Fruit fly (Drosophila melanogaster) whole organism, embryonic: ENCODE data around the gene Gyc89Da.

Experiments used
- B-H1 ChIP-seq: fragments of 200-800 bp; sonication (Bioruptor generic); IDR thresholded peaks from 3 replicates; pipeline ENCODE4 v1.3.6; 2022; ENCODE audit warnings: missing biosample characterization, missing genetic modification characterization
- CG10147 ChIP-seq: fragments of 200-800 bp; sonication (Bioruptor generic); optimal IDR thresholded peaks from 2 replicates; lab custom pipeline; 2019; ENCODE audit warnings: missing biosample characterization, mild to moderate bottlenecking, missing genetic modification characterization, moderate library complexity
- CG10543 ChIP-seq: fragments of 200-800 bp; sonication (Bioruptor generic); optimal IDR thresholded peaks from 3 replicates; lab custom pipeline; 2017; ENCODE audit warnings: missing biosample characterization, mild to moderate bottlenecking, missing genetic modification characterization, moderate library complexity
- CG11398 ChIP-seq: fragments of 200-800 bp; sonication (Bioruptor generic); optimal IDR thresholded peaks from 2 replicates; lab custom pipeline; 2016; ENCODE audit warnings: missing biosample characterization, missing genetic modification characterization
- CG1233 ChIP-seq: fragments of 200-800 bp; sonication (Bioruptor generic); optimal IDR thresholded peaks from 4 replicates; lab custom pipeline; 2018; ENCODE audit warnings: missing biosample characterization, mild to moderate bottlenecking, missing genetic modification characterization
- CG12659 ChIP-seq: fragments of 200-800 bp; sonication (Bioruptor generic); optimal IDR thresholded peaks from 3 replicates; lab custom pipeline; 2017; ENCODE audit warnings: mild to moderate bottlenecking, missing biosample characterization, missing genetic modification reagents, missing genetic modification characterization
- CG13894 ChIP-seq: fragments of 200-800 bp; sonication (Bioruptor generic); optimal IDR thresholded peaks from 3 replicates; lab custom pipeline; 2018; ENCODE audit warnings: missing biosample characterization, mild to moderate bottlenecking, missing genetic modification characterization, moderate library complexity
- CG14667 ChIP-seq: fragments of 200-800 bp; sonication (Bioruptor generic); IDR thresholded peaks from 2 replicates; pipeline ENCODE4 v1.3.6; 2022; ENCODE audit warnings: missing biosample characterization, missing genetic modification characterization
- CG1647 ChIP-seq: fragments of 200-800 bp; sonication (Bioruptor generic); optimal IDR thresholded peaks from 3 replicates; lab custom pipeline; 2016; ENCODE audit warnings: missing biosample characterization, missing genetic modification characterization
- CG5953 ChIP-seq: fragments of 200-800 bp; sonication (Bioruptor generic); IDR thresholded peaks from 2 replicates; pipeline ENCODE4 v1.3.6; 2022; ENCODE audit warnings: missing biosample characterization, missing genetic modification characterization
- CG6791 ChIP-seq: fragments of 200-800 bp; sonication (Bioruptor generic); IDR thresholded peaks from 3 replicates; pipeline ENCODE4 v1.3.6; 2022; ENCODE audit warnings: missing biosample characterization, missing genetic modification characterization; ENCODE audit not compliant: partially characterized antibody
- CG6813 ChIP-seq: fragments of 200-800 bp; sonication (Bioruptor generic); optimal IDR thresholded peaks from 2 replicates; lab custom pipeline; 2017; ENCODE audit warnings: missing biosample characterization, missing genetic modification characterization, mild to moderate bottlenecking, moderate library complexity, missing genetic modification reagents
- CG8478 ChIP-seq: fragments of >200 bp; optimal IDR thresholded peaks from 2 replicates; lab custom pipeline; 2018
- CG9437 ChIP-seq: fragments of 200-800 bp; sonication (Bioruptor generic); optimal IDR thresholded peaks from 2 replicates; lab custom pipeline; 2018; ENCODE audit warnings: missing biosample characterization, mild to moderate bottlenecking, missing genetic modification characterization
- CG9727 ChIP-seq: fragments of 200-800 bp; sonication (Bioruptor generic); optimal IDR thresholded peaks from 3 replicates; lab custom pipeline; 2017; ENCODE audit warnings: missing biosample characterization, mild to moderate bottlenecking, missing genetic modification characterization
- D19B ChIP-seq: fragments of 200-800 bp; sonication (Bioruptor generic); optimal IDR thresholded peaks from 2 replicates; lab custom pipeline; 2017; ENCODE audit warnings: missing biosample characterization, mild to moderate bottlenecking, missing genetic modification characterization
- Ets97D ChIP-seq: fragments of 200-800 bp; sonication (Bioruptor generic); optimal IDR thresholded peaks from 3 replicates; lab custom pipeline; 2016; ENCODE audit warnings: missing biosample characterization, missing genetic modification characterization
- Fer2 ChIP-seq: fragments of 200-800 bp; sonication (Bioruptor generic); optimal IDR thresholded peaks from 2 replicates; lab custom pipeline; 2018; ENCODE audit warnings: missing biosample characterization, mild to moderate bottlenecking, missing genetic modification characterization, moderate library complexity
- GATAe ChIP-seq: fragments of 200-800 bp; sonication (Bioruptor generic); conservative IDR thresholded peaks from 2 replicates; pipeline ENCODE4 v1.3.6; 2022; ENCODE audit warnings: missing biosample characterization, missing genetic modification characterization
- HLH3B ChIP-seq: fragments of 200-800 bp; sonication (Bioruptor generic); IDR thresholded peaks from 2 replicates; pipeline ENCODE4 v1.3.6; 2022; ENCODE audit warnings: missing biosample characterization, missing genetic modification characterization
- HLHmδ ChIP-seq: fragments of 200-800 bp; sonication (Bioruptor generic); optimal IDR thresholded peaks from 2 replicates; lab custom pipeline; 2018; ENCODE audit warnings: missing biosample characterization, mild to moderate bottlenecking, missing genetic modification characterization, moderate library complexity
- HmgD ChIP-seq: fragments of 200-800 bp; sonication (Bioruptor generic); optimal IDR thresholded peaks from 3 replicates; lab custom pipeline; 2016; ENCODE audit warnings: missing biosample characterization, missing genetic modification characterization
- Hmx ChIP-seq: fragments of 200-800 bp; sonication (Bioruptor generic); optimal IDR thresholded peaks from 2 replicates; lab custom pipeline; 2016; ENCODE audit warnings: missing biosample characterization, missing genetic modification characterization
- Lim3 ChIP-seq: fragments of 200-800 bp; sonication (Bioruptor generic); IDR thresholded peaks from 2 replicates; pipeline ENCODE4 v1.3.6; 2022; ENCODE audit warnings: missing biosample characterization, missing genetic modification characterization
- Mad ChIP-seq: fragments of 200-800 bp; sonication (Bioruptor generic); optimal IDR thresholded peaks from 2 replicates; lab custom pipeline; 2016; ENCODE audit warnings: missing biosample characterization, missing genetic modification characterization
- NC2α ChIP-seq: fragments of 200-800 bp; sonication (Bioruptor generic); optimal IDR thresholded peaks from 2 replicates; lab custom pipeline; 2016; ENCODE audit warnings: missing biosample characterization, missing genetic modification characterization
- NfI ChIP-seq: fragments of 200-800 bp; sonication (Bioruptor generic); optimal IDR thresholded peaks from 3 replicates; lab custom pipeline; 2018; ENCODE audit warnings: missing biosample characterization, mild to moderate bottlenecking, missing genetic modification characterization, moderate library complexity
- Oaz ChIP-seq: fragments of 200-800 bp; sonication (Bioruptor generic); IDR thresholded peaks from 2 replicates; pipeline ENCODE4 v1.3.6; 2022; ENCODE audit warnings: missing biosample characterization, missing genetic modification characterization
- Ravus ChIP-seq: fragments of 200-800 bp; sonication (Bioruptor generic); IDR thresholded peaks from 2 replicates; pipeline ENCODE4 v1.3.6; 2022; ENCODE audit warnings: missing biosample characterization, missing genetic modification characterization
- Rx ChIP-seq: fragments of 200-800 bp; sonication (Bioruptor generic); IDR thresholded peaks from 2 replicates; pipeline ENCODE4 v1.3.6; 2022; ENCODE audit warnings: missing biosample characterization, missing genetic modification characterization
- ash1 ChIP-seq: fragments of 200-800 bp; sonication (Bioruptor generic); optimal IDR thresholded peaks from 2 replicates; lab custom pipeline; 2018; ENCODE audit warnings: missing biosample characterization, mild to moderate bottlenecking, missing genetic modification characterization
- cas ChIP-seq: fragments of 200-800 bp; sonication (Bioruptor generic); IDR thresholded peaks from 2 replicates; pipeline ENCODE4 v1.3.6; 2022; ENCODE audit warnings: missing biosample characterization, missing genetic modification characterization
- cg ChIP-seq: fragments of 200-800 bp; sonication (Bioruptor generic); optimal IDR thresholded peaks from 3 replicates; lab custom pipeline; 2019; ENCODE audit warnings: missing biosample characterization, mild to moderate bottlenecking, missing genetic modification characterization, moderate library complexity
- dati ChIP-seq: fragments of 200-800 bp; sonication (Bioruptor generic); IDR thresholded peaks from 2 replicates; pipeline ENCODE4 v1.3.6; 2022; ENCODE audit warnings: missing biosample characterization, missing genetic modification characterization
- disco-r ChIP-seq: fragments of 200-800 bp; sonication (Bioruptor generic); optimal IDR thresholded peaks from 2 replicates; lab custom pipeline; 2016; ENCODE audit warnings: missing biosample characterization, missing genetic modification characterization
- ems ChIP-seq: fragments of 200-800 bp; sonication (Bioruptor generic); optimal IDR thresholded peaks from 3 replicates; lab custom pipeline; 2016; ENCODE audit warnings: missing biosample characterization, missing genetic modification characterization
- eyg ChIP-seq: fragments of 200-800 bp; sonication (Bioruptor generic); optimal IDR thresholded peaks from 3 replicates; lab custom pipeline; 2016; ENCODE audit warnings: missing biosample characterization, missing genetic modification characterization
- fd3F ChIP-seq: fragments of 200-800 bp; sonication (Bioruptor generic); optimal IDR thresholded peaks from 2 replicates; lab custom pipeline; 2018; ENCODE audit warnings: missing biosample characterization, mild to moderate bottlenecking, missing genetic modification characterization, moderate library complexity
- fd96Cb ChIP-seq: fragments of 200-800 bp; sonication (Bioruptor generic); optimal IDR thresholded peaks from 2 replicates; lab custom pipeline; 2018; ENCODE audit warnings: missing biosample characterization, mild to moderate bottlenecking, missing genetic modification characterization, moderate library complexity
- fru ChIP-seq: fragments of >200 bp; optimal IDR thresholded peaks from 2 replicates; lab custom pipeline; 2017
- lmd ChIP-seq: fragments of 200-800 bp; sonication (Bioruptor generic); IDR thresholded peaks from 2 replicates; pipeline ENCODE4 v1.3.6; 2022; ENCODE audit warnings: missing biosample characterization, missing genetic modification characterization
- mirr ChIP-seq: fragments of 200-800 bp; sonication (Bioruptor generic); optimal IDR thresholded peaks from 3 replicates; lab custom pipeline; 2018; ENCODE audit warnings: missing biosample characterization, mild to moderate bottlenecking, missing genetic modification characterization
- odd ChIP-seq: fragments of 200-800 bp; sonication (Bioruptor generic); optimal IDR thresholded peaks from 2 replicates; lab custom pipeline; 2017; ENCODE audit warnings: missing biosample characterization, mild to moderate bottlenecking, missing genetic modification characterization
- p53 ChIP-seq: fragments of 200-800 bp; sonication (Bioruptor generic); optimal IDR thresholded peaks from 2 replicates; lab custom pipeline; 2016; ENCODE audit warnings: missing biosample characterization, missing genetic modification characterization
- pb ChIP-seq: fragments of 200-800 bp; sonication (Bioruptor generic); optimal IDR thresholded peaks from 3 replicates; lab custom pipeline; 2016; ENCODE audit warnings: missing biosample characterization, missing genetic modification characterization
- psq ChIP-seq: fragments of 200-800 bp; sonication (Bioruptor generic); optimal IDR thresholded peaks from 2 replicates; lab custom pipeline; 2017; ENCODE audit warnings: missing biosample characterization, missing genetic modification characterization
- repo ChIP-seq: fragments of 200-800 bp; sonication (Bioruptor generic); optimal IDR thresholded peaks from 2 replicates; lab custom pipeline; 2016; ENCODE audit warnings: missing biosample characterization, missing genetic modification characterization
- scrt ChIP-seq: fragments of 200-800 bp; sonication (Bioruptor generic); optimal IDR thresholded peaks from 2 replicates; lab custom pipeline; 2018; ENCODE audit warnings: missing biosample characterization, mild to moderate bottlenecking, missing genetic modification characterization, moderate library complexity
- sens-2 ChIP-seq: fragments of 200-800 bp; sonication (Bioruptor generic); IDR thresholded peaks from 2 replicates; pipeline ENCODE4 v1.3.6; 2022; ENCODE audit warnings: missing biosample characterization, missing genetic modification characterization
- shn ChIP-seq: fragments of 200-800 bp; sonication (Bioruptor generic); optimal IDR thresholded peaks from 3 replicates; lab custom pipeline; 2016; ENCODE audit warnings: missing biosample characterization, missing genetic modification characterization
- so ChIP-seq: fragments of 200-800 bp; sonication (Bioruptor generic); IDR thresholded peaks from 3 replicates; pipeline ENCODE4 v1.3.6; 2022; ENCODE audit warnings: missing biosample characterization, missing genetic modification characterization
- wor ChIP-seq: fragments of 200-800 bp; sonication (Bioruptor generic); IDR thresholded peaks from 2 replicates; pipeline ENCODE4 v1.3.6; 2022; ENCODE audit warnings: missing biosample characterization, missing genetic modification characterization

The Gyc89Da gene

DNA sequence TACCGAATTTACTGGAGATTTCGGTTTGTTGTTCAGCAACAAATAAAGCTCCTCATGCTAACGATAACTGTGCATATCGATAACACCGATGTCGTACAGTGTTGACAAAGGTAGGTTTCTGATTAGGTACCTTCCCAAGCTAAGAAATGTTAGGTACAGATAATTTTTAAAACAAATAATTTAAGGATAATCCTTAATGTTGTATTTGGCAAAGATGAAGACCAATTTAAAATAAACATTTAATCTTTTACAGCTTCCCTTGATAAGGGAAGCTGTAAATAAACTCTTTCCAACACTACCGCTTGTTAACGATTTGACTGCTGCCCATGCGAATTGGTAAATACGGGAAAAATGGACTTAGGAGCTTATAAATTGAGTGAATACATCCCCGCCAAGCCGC, 29.5 kb upstream of the Gyc89Da start, which contains the start of the genes Ttc1 and CG14882 (continued):
- TF ChIP-seq B-H1 (GFP tag; lab: Robert Waterston, UW) = peak; percentile 73
- peak; percentile 73 for TF ChIP-seq ems (GFP tag; lab: Kevin White, UChicago)
- no peak; the same call in 1 of the 2 replicates for TF ChIP-seq GATAe (GFP tag; lab: Robert Waterston, UW)
- TF ChIP-seq fd3F (GFP tag; lab: Kevin White, UChicago) = peak; percentile 73
- TF ChIP-seq shn (GFP tag; lab: Kevin White, UChicago) = peak; percentile 78
- TF ChIP-seq CG10543 = peak; percentile 70
- TF ChIP-seq cas (GFP tag; lab: Robert Waterston, UW) = peak; percentile 51; the same call in 1 of the 2 replicates
- peak; percentile 68 for TF ChIP-seq disco-r (GFP tag; lab: Kevin White, UChicago)
- peak; percentile 80 for TF ChIP-seq NfI (GFP tag; lab: Kevin White, UChicago)
- TF ChIP-seq NC2α (GFP tag; lab: Kevin White, UChicago) = peak; percentile 72
- no peak for TF ChIP-seq odd
- peak; percentile 90 for TF ChIP-seq so (GFP tag; lab: Robert Waterston, UW)
- peak; percentile 84 for TF ChIP-seq wor
- TF ChIP-seq cg (GFP tag; lab: Kevin White, UChicago) = no peak
- peak; percentile 15 for TF ChIP-seq scrt (GFP tag; lab: Kevin White, UChicago)
- peak; percentile 35; the same call in 1 of the 2 replicates for TF ChIP-seq Ravus
- peak; percentile 52 for TF ChIP-seq mirr (GFP tag; lab: Kevin White, UChicago)
- TF ChIP-seq fru (lab: Kevin White, UChicago) = no peak
- TF ChIP-seq Lim3 (GFP tag; lab: Robert Waterston, UW) = peak; percentile 68; the same call in 1 of the 2 replicates
- TF ChIP-seq fd96Cb (tag; lab: Kevin White, UChicago) = peak; percentile 51
- TF ChIP-seq dati = no peak
- TF ChIP-seq CG12659 (GFP tag; lab: Kevin White, UChicago) = peak; percentile 93
- peak; percentile 58 for TF ChIP-seq CG10147
- peak; percentile 68 for TF ChIP-seq psq (GFP tag; lab: Kevin White, UChicago)
- TF ChIP-seq p53 (GFP tag; lab: Kevin White, UChicago) = peak; percentile 54
- peak; percentile 77 for TF ChIP-seq HLH3B
- TF ChIP-seq CG14667 (GFP tag; lab: Robert Waterston, UW) = no peak; the same call in 1 of the 2 replicates
- TF ChIP-seq CG5953 (GFP tag; lab: Robert Waterston, UW) = peak; percentile 81
- TF ChIP-seq Hmx (GFP tag; lab: Kevin White, UChicago) = peak; percentile 59
- TF ChIP-seq CG9437 (GFP tag; lab: Kevin White, UChicago) = peak; percentile 74
- TF ChIP-seq HLHmδ (GFP tag; lab: Kevin White, UChicago) = no peak
- no peak for TF ChIP-seq ash1 (GFP tag; lab: Kevin White, UChicago)
- TF ChIP-seq CG6813 = peak; percentile 70
- peak; percentile 41 for TF ChIP-seq D19B (GFP tag; lab: Kevin White, UChicago)
- TF ChIP-seq CG1233 (GFP tag; lab: Kevin White, UChicago) = peak; percentile 53
- TF ChIP-seq HmgD (GFP tag; lab: Kevin White, UChicago) = no peak
- peak; percentile 75 for TF ChIP-seq CG9727 (GFP tag; lab: Kevin White, UChicago)
- TF ChIP-seq CG6791 (GFP tag; lab: Robert Waterston, UW) = peak; percentile 64; the same call in 1 of the 3 replicates
- TF ChIP-seq Oaz = peak; percentile 82
- peak; percentile 83 for TF ChIP-seq CG1647
- no peak for TF ChIP-seq pb
- peak; percentile 72; the same call in 1 of the 2 replicates for TF ChIP-seq sens-2 (GFP tag; lab: Robert Waterston, UW)
- peak; percentile 86 for TF ChIP-seq Mad (GFP tag; lab: Kevin White, UChicago)
- TF ChIP-seq lmd (GFP tag; lab: Robert Waterston, UW) = peak; percentile 80
- peak; percentile 56 for TF ChIP-seq eyg
- peak; percentile 46 for TF ChIP-seq repo (GFP tag; lab: Kevin White, UChicago)
- peak; percentile 72 for TF ChIP-seq Rx (GFP tag; lab: Robert Waterston, UW)
- TF ChIP-seq Ets97D (GFP tag; lab: Kevin White, UChicago) = peak; percentile 89
- TF ChIP-seq Fer2 (tag; lab: Kevin White, UChicago) = peak; percentile 63
- TF ChIP-seq CG8478 (lab: Kevin White, UChicago) = no peak
- TF ChIP-seq CG11398 (GFP tag; lab: Kevin White, UChicago) = peak; percentile 49
- no peak for TF ChIP-seq CG13894 (tag; lab: Kevin White, UChicago)
